Worm (Caenorhabditis elegans) whole organism, L1 larva: ENCODE results near the gene R07B1.6.

Experiments
- C16A3.4 ChIP-seq: fragments of 150-350 bp; optimal IDR thresholded peaks from 2 replicates; lab custom pipeline; 2014; ENCODE audit warnings: missing biosample characterization, missing genetic modification characterization
- F16B12.6 ChIP-seq: fragments of 150-350 bp; optimal IDR thresholded peaks from 2 replicates; lab custom pipeline; 2014; ENCODE audit warnings: missing biosample characterization, missing genetic modification characterization
- Y116A8C.19 ChIP-seq: sonication (generic microtip); optimal IDR thresholded peaks from 2 replicates; lab custom pipeline; 2016; ENCODE audit warnings: missing compliant biosample characterization, missing genetic modification characterization, borderline replicate concordance
- aha-1 ChIP-seq: fragments of 150-350 bp; optimal IDR thresholded peaks from 2 replicates; lab custom pipeline; 2014; ENCODE audit warnings: missing biosample characterization, missing genetic modification characterization
- ama-1 ChIP-seq: fragments of 150-350 bp; optimal IDR thresholded peaks from 2 replicates; lab custom pipeline; 2014
- blmp-1 ChIP-seq: fragments of 150-350 bp; optimal IDR thresholded peaks from 2 replicates; lab custom pipeline; 2014; ENCODE audit warnings: missing biosample characterization, missing genetic modification characterization
- ceh-63 ChIP-seq: fragments of 200-800 bp; sonication (Bioruptor generic); optimal IDR thresholded peaks from 2 replicates; lab custom pipeline; 2018; ENCODE audit warnings: mild to moderate bottlenecking, missing genetic modification characterization, missing compliant biosample characterization
- ceh-8 ChIP-seq: fragments of 200-800 bp; sonication (Bioruptor generic); optimal IDR thresholded peaks from 2 replicates; lab custom pipeline; 2018; ENCODE audit warnings: mild to moderate bottlenecking, missing genetic modification characterization, moderate library complexity, missing compliant biosample characterization
- ceh-82 ChIP-seq, 3 experiments: fragments of 150-350 bp in 1 of 3; sonication (generic microtip) in 2 of 3; optimal IDR thresholded peaks; 2 replicates each; lab custom pipeline; 2014 to 2017; ENCODE audit warnings: missing biosample characterization in 3 of 3, missing genetic modification characterization in 3 of 3
- ceh-88 ChIP-seq: fragments of 200-800 bp; sonication (Bioruptor generic); IDR thresholded peaks from 2 replicates; pipeline ENCODE4 v1.3.6; 2022; ENCODE audit warnings: missing genetic modification characterization, missing compliant biosample characterization
- ceh-90 ChIP-seq: sonication (generic microtip); optimal IDR thresholded peaks from 2 replicates; lab custom pipeline; 2016; ENCODE audit warnings: missing genetic modification characterization, missing compliant biosample characterization
- dsc-1 ChIP-seq: sonication (generic microtip); optimal IDR thresholded peaks from 2 replicates; lab custom pipeline; 2016; ENCODE audit warnings: mild to moderate bottlenecking, missing genetic modification characterization, missing compliant biosample characterization
- elt-3 ChIP-seq, 6 experiments: fragments of 150-350 bp in 1 of 6; sonication (generic microtip); optimal IDR thresholded peaks; 2 replicates each; lab custom pipeline; 2017 to 2018; ENCODE audit warnings: missing biosample characterization in 6 of 6, missing genetic modification characterization in 6 of 6, inconsistent platforms in 1 of 6
- ets-5 ChIP-seq: fragments of 200-800 bp; sonication (Bioruptor generic); IDR thresholded peaks from 2 replicates; pipeline ENCODE4 v1.3.6; 2022; ENCODE audit warnings: missing genetic modification characterization, missing compliant biosample characterization
- fkh-4 ChIP-seq: sonication (generic microtip); optimal IDR thresholded peaks from 2 replicates; lab custom pipeline; 2016; ENCODE audit warnings: missing compliant biosample characterization, missing genetic modification characterization, borderline replicate concordance
- fkh-8 ChIP-seq: sonication (generic microtip); optimal IDR thresholded peaks from 2 replicates; lab custom pipeline; 2016; ENCODE audit warnings: mild to moderate bottlenecking, missing genetic modification characterization, missing compliant biosample characterization
- fos-1 ChIP-seq: fragments of 150-350 bp; optimal IDR thresholded peaks from 2 replicates; lab custom pipeline; 2014; ENCODE audit warnings: missing biosample characterization, missing genetic modification characterization
- grh-1 ChIP-seq: fragments of 200-800 bp; sonication (Bioruptor generic); IDR thresholded peaks from 2 replicates; pipeline ENCODE4 v1.3.6; 2022; ENCODE audit warnings: missing genetic modification reagents, missing genetic modification characterization, missing compliant biosample characterization
- hlh-17 ChIP-seq: fragments of 200-800 bp; sonication (Bioruptor generic); optimal IDR thresholded peaks from 2 replicates; lab custom pipeline; 2018; ENCODE audit warnings: missing genetic modification characterization, mild to moderate bottlenecking, missing compliant biosample characterization, moderate library complexity, borderline replicate concordance
- lin-35 ChIP-seq, 2 experiments: fragments of 150-350 bp; optimal IDR thresholded peaks; 2 replicates each; lab custom pipeline; 2014; ENCODE audit warnings: missing biosample characterization in 2 of 2, missing genetic modification characterization in 2 of 2, missing genetic modification reagents in 2 of 2
- lin-39 ChIP-seq: fragments of 150-350 bp; optimal IDR thresholded peaks from 2 replicates; lab custom pipeline; 2014; ENCODE audit warnings: missing biosample characterization, missing genetic modification reagents, missing genetic modification characterization
- lir-3 ChIP-seq: sonication (generic microtip); optimal IDR thresholded peaks from 2 replicates; lab custom pipeline; 2016; ENCODE audit warnings: mild to moderate bottlenecking, missing genetic modification characterization, moderate library complexity, missing compliant biosample characterization; ENCODE audit not compliant: poor library complexity
- lsy-2 ChIP-seq, 2 experiments: fragments of 150-350 bp; optimal IDR thresholded peaks; 2 replicates each; lab custom pipeline; 2014; ENCODE audit warnings: missing biosample characterization in 2 of 2, missing genetic modification characterization in 2 of 2
- mdl-1 ChIP-seq, 2 experiments: fragments of 150-350 bp; optimal IDR thresholded peaks; 2 replicates each; lab custom pipeline; 2014 to 2017; ENCODE audit warnings: missing biosample characterization in 2 of 2, missing genetic modification characterization in 2 of 2, inconsistent platforms in 1 of 2
- mef-2 ChIP-seq: fragments of 150-350 bp; optimal IDR thresholded peaks from 2 replicates; lab custom pipeline; 2014; ENCODE audit warnings: missing biosample characterization, missing genetic modification characterization
- nhr-11 ChIP-seq: fragments of 150-350 bp; optimal IDR thresholded peaks from 2 replicates; lab custom pipeline; 2014; ENCODE audit warnings: missing biosample characterization, missing genetic modification characterization
- nhr-20 ChIP-seq: sonication (generic microtip); optimal IDR thresholded peaks from 2 replicates; lab custom pipeline; 2016; ENCODE audit warnings: mild to moderate bottlenecking, missing genetic modification characterization, missing compliant biosample characterization
- nhr-28 ChIP-seq: fragments of 150-350 bp; optimal IDR thresholded peaks from 2 replicates; lab custom pipeline; 2014; ENCODE audit warnings: missing biosample characterization, missing genetic modification characterization
- nhr-47 ChIP-seq: sonication (generic microtip); optimal IDR thresholded peaks from 2 replicates; lab custom pipeline; 2016; ENCODE audit warnings: mild to moderate bottlenecking, missing genetic modification characterization, moderate library complexity, missing compliant biosample characterization
- nhr-71 ChIP-seq: sonication (generic microtip); optimal IDR thresholded peaks from 2 replicates; lab custom pipeline; 2016; ENCODE audit warnings: mild to moderate bottlenecking, missing genetic modification characterization, moderate library complexity, missing compliant biosample characterization
- nhr-85 ChIP-seq: sonication (generic microtip); peaks from one replicate; lab custom pipeline; 2016; ENCODE audit warnings: missing genetic modification characterization, inconsistent platforms, missing compliant biosample characterization
- nhr-90 ChIP-seq: sonication (generic microtip); optimal IDR thresholded peaks from 2 replicates; lab custom pipeline; 2016; ENCODE audit warnings: mild to moderate bottlenecking, missing genetic modification characterization, missing compliant biosample characterization; ENCODE audit not compliant: poor library complexity
- pag-3 ChIP-seq: sonication (generic microtip); optimal IDR thresholded peaks from 2 replicates; lab custom pipeline; 2017; ENCODE audit warnings: missing genetic modification characterization, mild to moderate bottlenecking, missing compliant biosample characterization, antibody characterized with exemption, borderline replicate concordance; ENCODE audit not compliant: insufficient read depth
- pax-3 ChIP-seq: fragments of 200-800 bp; sonication (Bioruptor generic); optimal IDR thresholded peaks from 2 replicates; lab custom pipeline; 2018; ENCODE audit warnings: mild to moderate bottlenecking, missing genetic modification characterization, moderate library complexity, missing compliant biosample characterization
- pqm-1 ChIP-seq: sonication (generic microtip); optimal IDR thresholded peaks from 3 replicates; lab custom pipeline; 2017; ENCODE audit warnings: missing biosample characterization, missing genetic modification characterization
- rnt-1 ChIP-seq: sonication (generic microtip); optimal IDR thresholded peaks from 2 replicates; lab custom pipeline; 2016; ENCODE audit warnings: mild to moderate bottlenecking, missing genetic modification characterization, moderate library complexity, missing compliant biosample characterization
- skn-1 ChIP-seq: fragments of 150-350 bp; optimal IDR thresholded peaks from 2 replicates; lab custom pipeline; 2014; ENCODE audit warnings: missing biosample characterization, missing genetic modification characterization
- snu-23 ChIP-seq: sonication (generic microtip); optimal IDR thresholded peaks from 2 replicates; lab custom pipeline; 2016; ENCODE audit warnings: missing genetic modification characterization, missing compliant biosample characterization
- sox-4 ChIP-seq: sonication (generic microtip); optimal IDR thresholded peaks from 2 replicates; lab custom pipeline; 2016; ENCODE audit warnings: missing genetic modification characterization, missing compliant biosample characterization
- tbx-2 ChIP-seq: sonication (generic microtip); optimal IDR thresholded peaks from 2 replicates; lab custom pipeline; 2016; ENCODE audit warnings: missing genetic modification characterization, missing compliant biosample characterization
- unc-130 ChIP-seq: fragments of 150-350 bp; optimal IDR thresholded peaks from 2 replicates; lab custom pipeline; 2017; ENCODE audit warnings: missing biosample characterization, missing genetic modification characterization, inconsistent platforms
- unc-62 ChIP-seq: fragments of 150-350 bp; optimal IDR thresholded peaks from 2 replicates; lab custom pipeline; 2014; ENCODE audit warnings: missing biosample characterization, missing genetic modification reagents, missing genetic modification characterization
- unc-86 ChIP-seq: sonication (generic microtip); optimal IDR thresholded peaks from 2 replicates; lab custom pipeline; 2016; ENCODE audit warnings: missing genetic modification characterization, missing compliant biosample characterization
- vab-15 ChIP-seq: sonication (generic microtip); optimal IDR thresholded peaks from 2 replicates; lab custom pipeline; 2017; ENCODE audit warnings: missing genotype, mild to moderate bottlenecking, missing genetic modification characterization, missing compliant biosample characterization
- zag-1 ChIP-seq: fragments of 150-350 bp; optimal IDR thresholded peaks from 2 replicates; lab custom pipeline; 2014; ENCODE audit warnings: missing biosample characterization, missing genetic modification characterization
- zip-4 ChIP-seq: fragments of 200-800 bp; sonication (Bioruptor generic); optimal IDR thresholded peaks from 2 replicates; lab custom pipeline; 2018; ENCODE audit warnings: mild to moderate bottlenecking, missing genetic modification characterization, moderate library complexity, missing compliant biosample characterization
- ztf-4 ChIP-seq: fragments of 150-350 bp; optimal IDR thresholded peaks from 2 replicates; lab custom pipeline; 2014; ENCODE audit warnings: missing biosample characterization, missing genetic modification characterization

Gene R07B1.6

ce11 chrX:9866355-9866754, at the start of gene R07B1.6:
TSS of gene R07B1.6 (plus strand) at chrX:9866655.
- TF ChIP-seq nhr-85 (tag; lab: Kevin White, UChicago), result no peak
- no peak for TF ChIP-seq ama-1 (lab: Kevin White, UChicago)

DNA sequence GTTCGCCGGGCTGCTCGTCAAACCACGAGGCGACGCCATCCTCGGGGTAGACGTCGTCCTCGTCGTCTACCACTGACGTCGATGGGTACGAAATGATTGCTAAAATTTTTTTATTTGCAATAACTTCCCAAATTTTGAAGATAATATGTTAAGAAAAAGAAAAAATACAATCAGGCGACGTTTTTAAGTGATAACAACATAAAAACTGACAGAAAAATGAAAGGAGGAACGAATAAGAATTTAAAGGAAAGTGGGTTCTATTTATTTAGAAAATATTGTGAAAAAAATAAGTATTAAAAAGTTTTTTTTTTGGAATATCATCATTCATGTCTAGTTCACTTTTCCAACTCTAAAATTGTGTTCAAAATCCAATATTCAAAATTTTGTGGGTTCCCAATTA, 44.3 kb upstream of the R07B1.6 start, which contains the start of gene dpy-22:
Gene dpy-22, minus strand, starts transcription at position 101 of the 400 bp plus-strand sequence.
- no peak for TF ChIP-seq pag-3 (tag; lab: Kevin White, UChicago)
- no peak for TF ChIP-seq Y116A8C.19
- no peak for TF ChIP-seq blmp-1 (tag; lab: Kevin White, UChicago)
- no peak for TF ChIP-seq unc-86
- TF ChIP-seq unc-130 (tag; lab: Kevin White, UChicago), result no peak
- TF ChIP-seq hlh-17 (GFP tag; lab: Kevin White, UChicago), result no peak
- TF ChIP-seq skn-1 (tag; lab: Kevin White, UChicago), result no peak

DNA sequence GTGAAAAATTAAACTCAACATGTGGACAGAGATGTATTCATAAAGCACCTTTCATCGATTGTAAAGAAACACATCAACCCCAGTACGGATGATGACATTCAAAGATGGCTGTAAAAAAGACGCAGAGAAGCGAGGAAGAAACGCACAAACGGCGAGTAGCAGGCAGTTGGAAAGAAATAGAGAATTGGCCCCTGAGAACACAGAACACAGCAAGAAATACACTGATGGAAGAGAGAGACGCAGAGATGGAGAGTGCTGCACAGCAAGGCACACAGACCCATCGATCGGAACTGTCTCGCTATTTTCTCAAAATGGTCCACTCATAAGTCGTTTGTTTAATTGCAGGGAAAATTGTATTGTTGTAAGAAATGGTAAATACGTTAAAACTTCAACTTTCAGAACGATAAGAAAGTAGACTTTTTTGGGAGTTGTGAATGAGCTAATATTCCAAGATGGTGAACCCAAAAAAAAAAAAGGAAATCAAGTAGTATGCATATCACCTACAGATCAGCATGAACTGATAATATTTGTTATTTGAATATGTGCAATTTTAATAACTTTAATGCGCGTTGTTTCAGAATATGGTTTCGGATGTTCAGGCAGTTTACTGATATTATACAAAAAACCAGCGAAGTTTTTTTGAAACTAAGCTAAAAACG, 43.7 kb upstream of the R07B1.6 start:
- TF ChIP-seq fkh-8 (tag; lab: Kevin White, UChicago) (no peak), hlh-17 (GFP tag; lab: Kevin White, UChicago) (no peak), zip-4 (GFP tag; lab: Kevin White, UChicago) (no peak), ceh-90 (tag; lab: Kevin White, UChicago) (no peak), nhr-71 (tag; lab: Kevin White, UChicago) (peak; percentile 71), ceh-88 (GFP tag; lab: Robert Waterston, UW) (no peak), pax-3 (tag; lab: Kevin White, UChicago) (no peak), lir-3 (tag; lab: Kevin White, UChicago) (peak; percentile 55), ceh-82 (tag; optimal IDR thresholded peaks at IDR 0.05; lab: Kevin White, UChicago) (peak in 1 of 3 experiments; percentile 3), vab-15 (tag; lab: Kevin White, UChicago) (no peak), snu-23 (GFP tag; lab: Kevin White, UChicago) (peak; percentile 76), mef-2 (tag; lab: Kevin White, UChicago) (no peak), mdl-1 (tag; optimal IDR thresholded peaks at IDR 0.05; lab: Kevin White, UChicago) (no peak), lin-35 (GFP tag; optimal IDR thresholded peaks at IDR 0.05; lab: Kevin White, UChicago) (peak; percentile 36 to 60), nhr-47 (peak; percentile 29), lin-39 (no peak), fos-1 (tag; lab: Kevin White, UChicago) (no peak), nhr-28 (no peak), lsy-2 (tag; optimal IDR thresholded peaks at IDR 0.05; lab: Kevin White, UChicago) (peak; percentile 27 to 67), C16A3.4 (tag; lab: Kevin White, UChicago) (peak; percentile 31), pag-3 (tag; lab: Kevin White, UChicago) (no peak), grh-1 (GFP tag; lab: Robert Waterston, UW) (no peak), ceh-8 (GFP tag; lab: Kevin White, UChicago) (no peak), ztf-4 (tag; lab: Kevin White, UChicago) (no peak), tbx-2 (peak; percentile 45), nhr-90 (tag; lab: Kevin White, UChicago) (peak; percentile 33), elt-3 (tag; optimal IDR thresholded peaks at IDR 0.05; lab: Kevin White, UChicago) (no peak), zag-1 (tag; lab: Kevin White, UChicago) (no peak), ceh-63 (GFP tag; lab: Kevin White, UChicago) (no peak), F16B12.6 (no peak), rnt-1 (peak; percentile 60), unc-62 (GFP tag; lab: Kevin White, UChicago) (no peak), ets-5 (GFP tag; lab: Robert Waterston, UW) (no peak), sox-4 (no peak), nhr-20 (tag; lab: Kevin White, UChicago) (peak; percentile 64), fkh-4 (no peak), nhr-11 (no peak), dsc-1 (tag; lab: Kevin White, UChicago) (peak; percentile 25), aha-1 (tag; lab: Kevin White, UChicago) (no peak), blmp-1 (tag; lab: Kevin White, UChicago) (peak; percentile 56), pqm-1 (tag; lab: Kevin White, UChicago) (no peak)
